Fruit fly (Drosophila melanogaster) whole organism: ENCODE results near the gene Cad99C.

Experiments
- CG8478 ChIP-seq: fragments of >200 bp; optimal IDR thresholded peaks from 2 replicates; lab custom pipeline; 2018; ENCODE audit warnings: inconsistent platforms
- Dll ChIP-seq: fragments of >200 bp; optimal IDR thresholded peaks from 2 replicates; lab custom pipeline; 2017
- EcR ChIP-seq, 2 experiments: fragments of >200 bp; optimal IDR thresholded peaks; 2 replicates each; lab custom pipeline; 2017; ENCODE audit warnings: missing biosample characterization in 2 of 2, missing genetic modification characterization in 2 of 2, missing genetic modification reagents in 2 of 2
- psq ChIP-seq: fragments of >200 bp; optimal IDR thresholded peaks from 2 replicates; lab custom pipeline; 2017
- usp ChIP-seq: fragments of >200 bp; optimal IDR thresholded peaks from 2 replicates; lab custom pipeline; 2017; ENCODE audit warnings: missing biosample characterization, missing genetic modification characterization, mixed read lengths

dm6 chr3R:29818434-29819268 is 22.8 kb upstream of the Cad99C start, which contains the start of gene neo:
- TF ChIP-seq CG8478 (lab: Kevin White, UChicago) = no peak
- no peak for TF ChIP-seq psq
- no peak for TF ChIP-seq usp (GFP tag; lab: Kevin White, UChicago)
- peak; percentile 16 for TF ChIP-seq Dll
- no peak for TF ChIP-seq EcR (GFP tag; optimal IDR thresholded peaks at IDR 0.05; lab: Kevin White, UChicago)
